Fruit fly (Drosophila melanogaster): ENCODE data around the gene Jasper.

Jasper gene

dm6 chr3R:30102806-30103619 is 50.7 kb downstream of the Jasper start (continued):
- no peak for TF ChIP-seq Hr78 (GFP tag; optimal IDR thresholded peaks at IDR 0.05)
- no peak for TF ChIP-seq CG12236 (GFP tag; optimal IDR thresholded peaks at IDR 0.05)
- no peak for TF ChIP-seq bcd (GFP tag; optimal IDR thresholded peaks at IDR 0.05)
- no peak for TF ChIP-seq CG10979 (tag; optimal IDR thresholded peaks at IDR 0.05)
- no peak for TF ChIP-seq HmgD (GFP tag; optimal IDR thresholded peaks at IDR 0.05)
- TF ChIP-seq crp (GFP tag; optimal IDR thresholded peaks at IDR 0.05): no peak
- TF ChIP-seq wek (GFP tag; optimal IDR thresholded peaks at IDR 0.05): no peak
- no peak for TF ChIP-seq ttk (GFP tag; IDR thresholded peaks at IDR 0.05)
- TF ChIP-seq bigmax (GFP tag; optimal IDR thresholded peaks at IDR 0.05): no peak
- TF ChIP-seq fd3F (GFP tag; optimal IDR thresholded peaks at IDR 0.05): no peak
- no peak for TF ChIP-seq hkb (optimal IDR thresholded peaks at IDR 0.05)
- no peak for TF ChIP-seq hkb (GFP tag; IDR thresholded peaks at IDR 0.05)
- TF ChIP-seq Max (GFP tag; optimal IDR thresholded peaks at IDR 0.05): no peak
- TF ChIP-seq pho (GFP tag; optimal IDR thresholded peaks at IDR 0.05): no peak
- TF ChIP-seq CG2889 (GFP tag; IDR thresholded peaks at IDR 0.05): no peak
- TF ChIP-seq ara (GFP tag; IDR thresholded peaks at IDR 0.05): no peak
- no peak for TF ChIP-seq CG7839 (tag; optimal IDR thresholded peaks at IDR 0.05)
- TF ChIP-seq CG1529 (GFP tag; optimal IDR thresholded peaks at IDR 0.05): no peak
- no peak for TF ChIP-seq fru (optimal IDR thresholded peaks at IDR 0.05)
- TF ChIP-seq danr (GFP tag; IDR thresholded peaks at IDR 0.05): no peak
- TF ChIP-seq Hsf (GFP tag; optimal IDR thresholded peaks at IDR 0.05): no peak
- no peak for TF ChIP-seq lmd (GFP tag; IDR thresholded peaks at IDR 0.05)
- no peak for TF ChIP-seq CG18262 (tag; optimal IDR thresholded peaks at IDR 0.05)
- TF ChIP-seq CG11093 (GFP tag; IDR thresholded peaks at IDR 0.05): no peak
- no peak for TF ChIP-seq CG14965 (GFP tag; optimal IDR thresholded peaks at IDR 0.05; ENCODE audit: borderline replicate concordance)
- no peak for TF ChIP-seq CG9797 (GFP tag; optimal IDR thresholded peaks at IDR 0.05)
- TF ChIP-seq Dref (GFP tag; IDR thresholded peaks at IDR 0.05): no peak
- TF ChIP-seq CG8359 (GFP tag; optimal IDR thresholded peaks at IDR 0.05; ENCODE audit: borderline replicate concordance): no peak
- no peak for TF ChIP-seq CG10321 (GFP tag; IDR thresholded peaks at IDR 0.05)
- TF ChIP-seq CG33213 (GFP tag; optimal IDR thresholded peaks at IDR 0.05): no peak
- TF ChIP-seq rib (GFP tag; IDR thresholded peaks at IDR 0.05): no peak
- TF ChIP-seq odd (GFP tag; optimal IDR thresholded peaks at IDR 0.05): peak; percentile 27
- TF ChIP-seq dmrt11E (tag; optimal IDR thresholded peaks at IDR 0.05): no peak
- no peak for TF ChIP-seq sna (GFP tag; IDR thresholded peaks at IDR 0.05; ENCODE audit: partially characterized antibody)
- no peak for TF ChIP-seq CG34422 (GFP tag; IDR thresholded peaks at IDR 0.05)
- TF ChIP-seq eyg (GFP tag; optimal IDR thresholded peaks at IDR 0.05): no peak
- peak; percentile 39 for TF ChIP-seq CG6254 (GFP tag; optimal IDR thresholded peaks at IDR 0.05)
- no peak for TF ChIP-seq Aef1 (GFP tag; IDR thresholded peaks at IDR 0.05)
- no peak for TF ChIP-seq CG14667 (GFP tag; IDR thresholded peaks at IDR 0.05)
- TF ChIP-seq Chrac-16 (GFP tag; optimal IDR thresholded peaks at IDR 0.05): no peak
- no peak for TF ChIP-seq CG3163 (GFP tag; optimal IDR thresholded peaks at IDR 0.05)
- TF ChIP-seq Usf (GFP tag; optimal IDR thresholded peaks at IDR 0.05): no peak
- TF ChIP-seq Mrtf (GFP tag; IDR thresholded peaks at IDR 0.05): no peak
- no peak for TF ChIP-seq eve (GFP tag; optimal IDR thresholded peaks at IDR 0.05)
- no peak for TF ChIP-seq tll (GFP tag; optimal IDR thresholded peaks at IDR 0.05)
- no peak for TF ChIP-seq HLH3B (GFP tag; IDR thresholded peaks at IDR 0.05)
- TF ChIP-seq Side (GFP tag; optimal IDR thresholded peaks at IDR 0.05): no peak
- no peak for TF ChIP-seq B-H1 (GFP tag; IDR thresholded peaks at IDR 0.05)
- no peak for TF ChIP-seq CG11247 (GFP tag; IDR thresholded peaks at IDR 0.05)
- no peak for TF ChIP-seq CG6765 (GFP tag; optimal IDR thresholded peaks at IDR 0.05)
- TF ChIP-seq grau (tag; optimal IDR thresholded peaks at IDR 0.05): peak; percentile 4
